Worm (Caenorhabditis elegans): Measurements from ENCODE around the gene ttr-33.

DNA sequence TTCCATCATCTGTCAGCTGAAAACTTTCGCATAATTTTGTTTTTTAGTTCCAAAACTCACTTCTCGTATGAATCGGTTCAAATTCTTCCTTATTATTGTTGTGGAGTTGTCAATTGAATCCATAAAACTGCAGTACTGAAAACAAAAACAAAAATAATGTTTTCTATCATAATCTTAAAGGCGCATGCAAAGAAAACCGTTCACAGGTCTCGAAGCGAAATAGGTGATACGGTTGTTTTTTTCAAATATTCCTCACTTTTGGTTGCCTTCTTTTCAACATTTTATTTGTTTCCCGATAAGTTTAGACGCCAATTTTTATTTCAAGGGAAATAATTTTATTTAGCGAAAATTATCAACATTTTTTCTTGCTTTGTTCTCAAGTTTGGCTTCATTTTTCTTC, 34.1 kb downstream of the ttr-33 start:
- no peak for TF ChIP-seq him-1 (tag; optimal IDR thresholded peaks at IDR 0.05)
- no peak for TF ChIP-seq W03F9.2 (tag; optimal IDR thresholded peaks at IDR 0.05)

Measured in whole organism, L4/young adult.